Worm (Caenorhabditis elegans): ENCODE measurements around the gene nhr-274.
A peak's percentile ranks its signal among the peaks of the same experiment; 100 is the strongest.

DNA sequence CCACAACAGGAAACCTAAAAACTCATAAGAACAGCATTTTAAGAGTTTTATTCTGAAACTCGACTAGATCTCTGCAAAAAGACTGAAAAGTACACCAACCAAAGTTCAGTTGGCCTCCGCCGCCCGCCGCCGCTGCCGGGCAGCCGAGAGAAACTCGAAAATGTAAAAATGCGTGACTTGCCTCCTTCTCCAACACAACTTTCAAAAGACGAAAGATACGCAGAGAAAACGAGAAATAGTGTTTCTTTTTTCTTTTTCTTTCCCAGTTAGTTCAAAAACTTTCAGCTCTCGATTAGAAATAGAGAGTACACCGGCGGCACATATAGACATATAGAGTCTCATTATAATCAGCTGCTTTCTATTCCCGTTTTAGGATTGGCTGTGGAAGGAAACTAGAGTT lies 4.7 kb upstream of the nhr-274 start:
- TF ChIP-seq aly-2 (tag; optimal IDR thresholded peaks at IDR 0.05): no peak
- TF ChIP-seq fkh-10 (GFP tag; optimal IDR thresholded peaks at IDR 0.05): no peak
- TF ChIP-seq elt-2 (tag; optimal IDR thresholded peaks at IDR 0.05): peak; percentile 24
- peak; percentile 54 for TF ChIP-seq nhr-71 (tag; optimal IDR thresholded peaks at IDR 0.05)
- no peak for TF ChIP-seq ztf-4 (tag; optimal IDR thresholded peaks at IDR 0.05)
- TF ChIP-seq nhr-90 (tag; optimal IDR thresholded peaks at IDR 0.05; ENCODE audit: poor library complexity): no peak
- peak; percentile 16 for TF ChIP-seq efl-1 (optimal IDR thresholded peaks at IDR 0.05)
- TF ChIP-seq efl-1 (GFP tag; optimal IDR thresholded peaks at IDR 0.05 in 1 of 2): peak in 1 of 2 experiments; percentile 12
- no peak for TF ChIP-seq ceh-90 (tag; optimal IDR thresholded peaks at IDR 0.05)
